Worm (Caenorhabditis elegans) whole organism, L3 larva: ENCODE measurements around the gene Y43D4A.1.

ENCODE experiments used
- elt-3 ChIP-seq, 3 experiments: fragments of 150-350 bp in 1 of 3; sonication (generic microtip) in 2 of 3; optimal IDR thresholded peaks; 2 replicates in 2 of 3; 4 replicates in 1 of 3; lab custom pipeline; 2014 to 2017; ENCODE audit warnings: missing biosample characterization in 3 of 3, missing genetic modification characterization in 3 of 3
- lin-15B ChIP-seq: fragments of 150-350 bp; optimal IDR thresholded peaks from 2 replicates; lab custom pipeline; 2014; ENCODE audit warnings: missing biosample characterization, missing genetic modification characterization
- nfya-1 ChIP-seq: sonication (generic microtip); optimal IDR thresholded peaks from 2 replicates; lab custom pipeline; 2017; ENCODE audit warnings: missing genetic modification characterization, mild to moderate bottlenecking, missing compliant biosample characterization, antibody characterized with exemption, moderate library complexity; ENCODE audit not compliant: insufficient read depth
- nhr-11 ChIP-seq: fragments of 150-350 bp; optimal IDR thresholded peaks from 2 replicates; lab custom pipeline; 2014; ENCODE audit warnings: missing biosample characterization, missing genetic modification characterization
- nhr-12 ChIP-seq: fragments of 150-350 bp; optimal IDR thresholded peaks from 2 replicates; lab custom pipeline; 2014; ENCODE audit warnings: missing biosample characterization, missing genetic modification characterization
- nhr-28 ChIP-seq: fragments of 150-350 bp; optimal IDR thresholded peaks from 2 replicates; lab custom pipeline; 2014; ENCODE audit warnings: missing biosample characterization, missing genetic modification characterization
- nhr-77 ChIP-seq: fragments of 150-350 bp; optimal IDR thresholded peaks from 2 replicates; lab custom pipeline; 2014; ENCODE audit warnings: missing biosample characterization, missing genetic modification characterization
- pqm-1 ChIP-seq: fragments of 150-350 bp; optimal IDR thresholded peaks from 2 replicates; lab custom pipeline; 2017; ENCODE audit warnings: missing biosample characterization, missing genetic modification characterization, inconsistent platforms
- snpc-4 ChIP-seq: fragments of 150-350 bp; optimal IDR thresholded peaks from 2 replicates; lab custom pipeline; 2014; ENCODE audit warnings: missing biosample characterization, missing genetic modification characterization
- zag-1 ChIP-seq: fragments of 150-350 bp; optimal IDR thresholded peaks from 2 replicates; lab custom pipeline; 2014; ENCODE audit warnings: missing biosample characterization, missing genetic modification characterization

- TF ChIP-seq snpc-4 (tag; lab: Kevin White, UChicago) (no peak), nhr-11 (tag; lab: Kevin White, UChicago) (no peak), lin-15B (tag; lab: Kevin White, UChicago) (no peak), nhr-77 (no peak), nhr-12 (tag; lab: Kevin White, UChicago) (no peak), pqm-1 (tag; lab: Kevin White, UChicago) (no peak), nfya-1 (tag; lab: Kevin White, UChicago) (no peak), nhr-28 (tag; lab: Kevin White, UChicago) (no peak), zag-1 (tag; lab: Kevin White, UChicago) (no peak), elt-3 (tag; optimal IDR thresholded peaks at IDR 0.05; lab: Kevin White, UChicago) (no peak)
These were observed 25.0 kb upstream of the Y43D4A.1 start for ce11 chrIV:16718651-16719050.
